Worm (Caenorhabditis elegans) whole organism, L4/young adult: ENCODE results near the gene cal-5.

Source experiments
- W03F9.2 ChIP-seq: fragments of 150-350 bp; optimal IDR thresholded peaks from 2 replicates; lab custom pipeline; 2014; ENCODE audit warnings: missing biosample characterization, missing genetic modification characterization
- dao-5 ChIP-seq: sonication (generic microtip); optimal IDR thresholded peaks from 2 replicates; lab custom pipeline; 2016; ENCODE audit warnings: missing genotype, missing genetic modification characterization, moderate library complexity, missing compliant biosample characterization
- him-1 ChIP-seq: sonication (generic microtip); optimal IDR thresholded peaks from 2 replicates; lab custom pipeline; 2016; ENCODE audit warnings: missing genotype, missing genetic modification reagents, missing genetic modification characterization, missing compliant biosample characterization

ce11 chrX:5060756-5061155 lies 17.0 kb downstream of the cal-5 start, which contains the start of gene C24H10.3:
- no peak for TF ChIP-seq him-1
- TF ChIP-seq W03F9.2: no peak
- TF ChIP-seq dao-5: no peak
